Fruit fly (Drosophila melanogaster): ENCODE measurements around the gene CG1677.

Gene CG1677

DNA sequence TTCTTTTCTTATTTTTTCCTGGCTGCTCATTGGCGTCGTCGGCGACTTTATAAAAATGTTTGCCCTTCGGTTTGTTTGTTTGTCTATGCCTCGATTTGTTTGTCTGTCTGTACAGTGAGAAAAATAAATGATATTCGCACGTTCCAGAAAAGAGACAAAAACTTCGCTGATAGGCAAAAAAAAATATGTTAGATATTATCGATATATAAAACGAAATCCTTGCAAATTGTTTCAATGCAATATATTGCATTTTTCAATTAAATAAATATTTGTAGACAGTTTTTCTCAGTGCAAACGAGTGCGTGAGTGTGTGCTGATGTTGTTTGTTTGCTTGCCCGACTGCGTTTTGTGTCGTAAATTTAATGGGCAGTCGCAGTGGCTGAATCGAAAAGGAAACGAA, 128.6 kb downstream of the CG1677 start (continued):
- TF ChIP-seq Max (GFP tag; optimal IDR thresholded peaks at IDR 0.05) (peak; percentile 36), Six4 (GFP tag; optimal IDR thresholded peaks at IDR 0.05) (peak; percentile 41), H2.0 (GFP tag; IDR thresholded peaks at IDR 0.05) (peak; percentile 35; the same call in 1 of the 2 replicates), Xrp1 (GFP tag; IDR thresholded peaks at IDR 0.05) (peak; percentile 80), Vsx1 (GFP tag; optimal IDR thresholded peaks at IDR 0.05) (peak; percentile 30), CG7839 (tag; optimal IDR thresholded peaks at IDR 0.05) (peak; percentile 67), CG11504 (tag; optimal IDR thresholded peaks at IDR 0.05) (peak; percentile 70), CG12391 (tag; optimal IDR thresholded peaks at IDR 0.05) (peak; percentile 78), sens (GFP tag) (peak; percentile 95), chn (GFP tag; optimal IDR thresholded peaks at IDR 0.05) (peak; percentile 68), Ada2b (GFP tag; IDR thresholded peaks at IDR 0.05) (peak; percentile 28; the same call in 1 of the 2 replicates), sna (GFP tag; IDR thresholded peaks at IDR 0.05; ENCODE audit: partially characterized antibody) (no peak), Aef1 (GFP tag; IDR thresholded peaks at IDR 0.05) (no peak), unpg (GFP tag; optimal IDR thresholded peaks at IDR 0.05) (peak; percentile 70), row (GFP tag; IDR thresholded peaks at IDR 0.05) (peak; percentile 73), CG15479 (GFP tag; optimal IDR thresholded peaks at IDR 0.05) (peak; percentile 35), Sox100B (GFP tag; optimal IDR thresholded peaks at IDR 0.05) (peak; percentile 43), dmrt99B (tag; optimal IDR thresholded peaks at IDR 0.05) (peak; percentile 68), tap (tag; optimal IDR thresholded peaks at IDR 0.05) (peak; percentile 28), CG17568 (GFP tag; optimal IDR thresholded peaks at IDR 0.05) (peak; percentile 43), Elba2 (GFP tag; optimal IDR thresholded peaks at IDR 0.05) (peak; percentile 55), Atf3 (GFP tag; optimal IDR thresholded peaks at IDR 0.05) (peak; percentile 38), her (GFP tag; optimal IDR thresholded peaks at IDR 0.05) (no peak), Nf-YB (GFP tag; optimal IDR thresholded peaks at IDR 0.05) (peak; percentile 56), dpn (GFP tag; optimal IDR thresholded peaks at IDR 0.05) (peak; percentile 13 to 48), sob (GFP tag; IDR thresholded peaks at IDR 0.05) (peak; percentile 22; the same call in 1 of the 2 replicates), Sox102F (GFP tag; optimal IDR thresholded peaks at IDR 0.05) (peak; percentile 60), pfk (GFP tag; optimal IDR thresholded peaks at IDR 0.05) (no peak), CG1024 (GFP tag; IDR thresholded peaks at IDR 0.05) (no peak), dm (GFP tag; optimal IDR thresholded peaks at IDR 0.05) (peak; percentile 13), CG10462 (GFP tag; optimal IDR thresholded peaks at IDR 0.05) (peak; percentile 37), chif (GFP tag; optimal IDR thresholded peaks at IDR 0.05) (peak; percentile 66 to 76), CG3281 (GFP tag; optimal IDR thresholded peaks at IDR 0.05) (peak; percentile 27), wor (GFP tag; IDR thresholded peaks at IDR 0.05) (0 out of 2 replicates have a peak, but pooled peaks have one; percentile 26), Chrac-16 (GFP tag; optimal IDR thresholded peaks at IDR 0.05) (peak; percentile 65), Ssrp (tag; optimal IDR thresholded peaks at IDR 0.05) (peak; percentile 62), NC2β (GFP tag; optimal IDR thresholded peaks at IDR 0.05) (peak; percentile 40), zfh1 (GFP tag; IDR thresholded peaks at IDR 0.05) (peak; percentile 82), nmo (GFP tag; optimal IDR thresholded peaks at IDR 0.05) (peak; percentile 77), CHES-1-like (GFP tag; optimal IDR thresholded peaks at IDR 0.05) (peak; percentile 10), pho (GFP tag; optimal IDR thresholded peaks at IDR 0.05) (peak; percentile 12), CG16815 (GFP tag; optimal IDR thresholded peaks at IDR 0.05) (peak; percentile 68), salm (tag; optimal IDR thresholded peaks at IDR 0.05) (no peak), CG3838 (GFP tag; optimal IDR thresholded peaks at IDR 0.05) (peak; percentile 16), pum (GFP tag; optimal IDR thresholded peaks at IDR 0.05) (peak; percentile 53), prd (optimal IDR thresholded peaks at IDR 0.05) (no peak), prd (GFP tag; IDR thresholded peaks at IDR 0.05) (peak; percentile 85), HLH4C (GFP tag; IDR thresholded peaks at IDR 0.05; ENCODE audit: partially characterized antibody) (no peak), Hr3 (GFP tag; optimal IDR thresholded peaks at IDR 0.05) (peak; percentile 23), CG34422 (GFP tag; IDR thresholded peaks at IDR 0.05) (peak; percentile 66; the same call in 1 of the 3 replicates), Fer1 (GFP tag; optimal IDR thresholded peaks at IDR 0.05) (peak; percentile 52)

Measured in whole organism, embryonic.